Worm (Caenorhabditis elegans): ENCODE measurements around the gene irg-7.

- no peak for TF ChIP-seq ztf-29 (GFP tag; IDR thresholded peaks at IDR 0.05)
- TF ChIP-seq klf-2 (GFP tag; conservative IDR thresholded peaks at IDR 0.05): no peak
- TF ChIP-seq ztf-23 (GFP tag; IDR thresholded peaks at IDR 0.05): no peak
- TF ChIP-seq T22C8.4 (GFP tag; IDR thresholded peaks at IDR 0.05): no peak
These were observed 42.0 kb upstream of the irg-7 start for ce11 chrX:3285448-3285847.
